Fruit fly (Drosophila melanogaster): ENCODE results near the gene B4.

Gene B4

dm6 chr2L:13547738-13548726 lies 1.1 kb downstream of the B4 start (continued):
- TF ChIP-seq ATbp (GFP tag; optimal IDR thresholded peaks at IDR 0.05) (no peak), CG32532 (GFP tag; IDR thresholded peaks at IDR 0.05) (0 out of 2 replicates have a peak, but pooled peaks have one; percentile 39), NfI (GFP tag; optimal IDR thresholded peaks at IDR 0.05) (peak; percentile 38), CG10321 (GFP tag; IDR thresholded peaks at IDR 0.05) (peak; percentile 58), esg (GFP tag; conservative IDR thresholded peaks at IDR 0.05) (peak; percentile 32; the same call in 1 of the 2 replicates), unpg (GFP tag; optimal IDR thresholded peaks at IDR 0.05) (no peak), CG16813 (GFP tag; IDR thresholded peaks at IDR 0.05; ENCODE audit: partially characterized antibody) (peak; percentile 46; the same call in 1 of the 3 replicates), gsb (GFP tag; IDR thresholded peaks at IDR 0.05) (no peak), Drgx (GFP tag; IDR thresholded peaks at IDR 0.05) (0 out of 2 replicates have a peak, but pooled peaks have one; percentile 12), maf-S (GFP tag; optimal IDR thresholded peaks at IDR 0.05) (peak; percentile 54), sqz (GFP tag; optimal IDR thresholded peaks at IDR 0.05) (no peak), tgo (GFP tag; IDR thresholded peaks at IDR 0.05) (no peak), CG8924 (tag; optimal IDR thresholded peaks at IDR 0.05) (peak; percentile 33), CG9609 (GFP tag; optimal IDR thresholded peaks at IDR 0.05) (peak; percentile 68), stc (GFP tag; IDR thresholded peaks at IDR 0.05) (no peak), Gsc (GFP tag; IDR thresholded peaks at IDR 0.05) (no peak), Tbp (GFP tag; optimal IDR thresholded peaks at IDR 0.05) (no peak), nerfin-2 (GFP tag; IDR thresholded peaks at IDR 0.05; ENCODE audit: partially characterized antibody) (no peak), Atf3 (GFP tag; optimal IDR thresholded peaks at IDR 0.05) (no peak), Antp (GFP tag; optimal IDR thresholded peaks at IDR 0.05) (peak; percentile 57), sna (GFP tag; IDR thresholded peaks at IDR 0.05; ENCODE audit: partially characterized antibody) (no peak), CG6683 (GFP tag; optimal IDR thresholded peaks at IDR 0.05) (no peak), peb (GFP tag; IDR thresholded peaks at IDR 0.05) (no peak), Poxn (GFP tag; IDR thresholded peaks at IDR 0.05) (no peak), CG13894 (tag; optimal IDR thresholded peaks at IDR 0.05) (peak; percentile 59), zfh1 (GFP tag; IDR thresholded peaks at IDR 0.05) (0 out of 3 replicates have a peak, but pooled peaks have one; percentile 7), cas (GFP tag; IDR thresholded peaks at IDR 0.05) (no peak), ssp (GFP tag; IDR thresholded peaks at IDR 0.05) (no peak), CG31224 (GFP tag; IDR thresholded peaks at IDR 0.05) (peak; percentile 27; the same call in 1 of the 2 replicates), CG11504 (tag; optimal IDR thresholded peaks at IDR 0.05) (peak; percentile 60), tll (GFP tag; optimal IDR thresholded peaks at IDR 0.05) (peak; percentile 45 to 48), CG10274 (GFP tag; optimal IDR thresholded peaks at IDR 0.05) (no peak), NC2β (GFP tag; optimal IDR thresholded peaks at IDR 0.05) (no peak), CG17802 (tag; optimal IDR thresholded peaks at IDR 0.05) (no peak), wek (GFP tag; optimal IDR thresholded peaks at IDR 0.05) (no peak), ci (GFP tag; IDR thresholded peaks at IDR 0.05) (no peak; the same call in 2 of the 3 replicates), ac (GFP tag; optimal IDR thresholded peaks at IDR 0.05) (no peak), CG6254 (GFP tag; optimal IDR thresholded peaks at IDR 0.05) (no peak), CrebB (tag; optimal IDR thresholded peaks at IDR 0.05) (no peak), Hr39 (optimal IDR thresholded peaks at IDR 0.05) (no peak), CG17829 (tag; optimal IDR thresholded peaks at IDR 0.05) (peak; percentile 12), HmgD (GFP tag; optimal IDR thresholded peaks at IDR 0.05) (no peak), btn (GFP tag; optimal IDR thresholded peaks at IDR 0.05) (no peak), fd64A (GFP tag; optimal IDR thresholded peaks at IDR 0.05) (no peak), caup (GFP tag; optimal IDR thresholded peaks at IDR 0.05; ENCODE audit: severe bottlenecking) (peak; percentile 63), CG5953 (GFP tag; IDR thresholded peaks at IDR 0.05) (no peak), Dbx (GFP tag; IDR thresholded peaks at IDR 0.05) (peak; percentile 66), CG6813 (GFP tag; optimal IDR thresholded peaks at IDR 0.05) (peak; percentile 59)

All from whole organism, embryonic.